Worm (Caenorhabditis elegans): ENCODE results near the gene mars-1.

- TF ChIP-seq lin-38 (GFP tag; IDR thresholded peaks at IDR 0.05) (no peak), zag-1 (tag; optimal IDR thresholded peaks at IDR 0.05) (no peak), hlh-11 (tag; optimal IDR thresholded peaks at IDR 0.05) (no peak), ZK337.2 (GFP tag; IDR thresholded peaks at IDR 0.05) (no peak), nhr-48 (tag; optimal IDR thresholded peaks at IDR 0.05) (no peak), aly-2 (tag; optimal IDR thresholded peaks at IDR 0.05) (no peak), ama-1 (optimal IDR thresholded peaks at IDR 0.05) (no peak), lsy-2 (tag; optimal IDR thresholded peaks at IDR 0.05) (no peak)
Measured at ce11 chrIV:11627847-11628246, 7.4 kb downstream of the mars-1 start, which contains the start of gene lys-6.

All from whole organism, L4 larva.